Fruit fly (Drosophila melanogaster) whole organism, embryonic: ENCODE measurements around the gene CG13243.

Experiments used
- BEAF-32 ChIP-seq: fragments of 200-800 bp; sonication (Bioruptor generic); optimal IDR thresholded peaks from 3 replicates; lab custom pipeline; 2017; ENCODE audit warnings: missing biosample characterization, missing genetic modification characterization, mild to moderate bottlenecking, moderate library complexity, missing genetic modification reagents
- Bdp1 ChIP-seq: fragments of 200-800 bp; sonication (Bioruptor generic); optimal IDR thresholded peaks from 3 replicates; lab custom pipeline; 2016; ENCODE audit warnings: missing biosample characterization, missing genetic modification characterization
- Bgb ChIP-seq: fragments of 200-800 bp; sonication (Bioruptor generic); IDR thresholded peaks from 2 replicates; pipeline ENCODE4 v1.3.6; 2022; ENCODE audit warnings: missing biosample characterization, missing genetic modification characterization; ENCODE audit not compliant: partially characterized antibody
- Bteb2 ChIP-seq: fragments of 200-800 bp; sonication (Bioruptor generic); optimal IDR thresholded peaks from 2 replicates; lab custom pipeline; 2016; ENCODE audit warnings: missing biosample characterization, missing genetic modification characterization
- CG10209 ChIP-seq: fragments of 200-800 bp; sonication (Bioruptor generic); optimal IDR thresholded peaks from 3 replicates; lab custom pipeline; 2017; ENCODE audit warnings: missing biosample characterization, mild to moderate bottlenecking, missing genetic modification characterization, missing genetic modification reagents
- CG10543 ChIP-seq: fragments of 200-800 bp; sonication (Bioruptor generic); optimal IDR thresholded peaks from 3 replicates; lab custom pipeline; 2017; ENCODE audit warnings: missing biosample characterization, mild to moderate bottlenecking, missing genetic modification characterization, moderate library complexity
- CG13123 ChIP-seq: fragments of 200-800 bp; sonication (Bioruptor generic); optimal IDR thresholded peaks from 2 replicates; lab custom pipeline; 2016; ENCODE audit warnings: missing biosample characterization, missing genetic modification characterization
- CG18599 ChIP-seq: fragments of 200-800 bp; sonication (Bioruptor generic); optimal IDR thresholded peaks from 3 replicates; lab custom pipeline; 2017; ENCODE audit warnings: missing biosample characterization, missing genetic modification characterization, mild to moderate bottlenecking, moderate library complexity, missing genetic modification reagents
- CG2129 ChIP-seq: fragments of 200-800 bp; sonication (Bioruptor generic); IDR thresholded peaks from 2 replicates; pipeline ENCODE4 v1.3.6; 2022; ENCODE audit warnings: missing biosample characterization, missing genetic modification characterization; ENCODE audit not compliant: partially characterized antibody
- CG30431 ChIP-seq: fragments of 200-800 bp; sonication (Bioruptor generic); optimal IDR thresholded peaks from 2 replicates; lab custom pipeline; 2017; ENCODE audit warnings: missing biosample characterization, missing genetic modification characterization
- CG3407 ChIP-seq: fragments of 200-800 bp; sonication (Bioruptor generic); optimal IDR thresholded peaks from 2 replicates; lab custom pipeline; 2018; ENCODE audit warnings: missing biosample characterization, mild to moderate bottlenecking, missing genetic modification characterization
- CG6813 ChIP-seq: fragments of 200-800 bp; sonication (Bioruptor generic); optimal IDR thresholded peaks from 2 replicates; lab custom pipeline; 2017; ENCODE audit warnings: missing biosample characterization, missing genetic modification characterization, mild to moderate bottlenecking, moderate library complexity, missing genetic modification reagents
- CG8924 ChIP-seq: fragments of 200-800 bp; optimal IDR thresholded peaks from 3 replicates; lab custom pipeline; 2019; ENCODE audit warnings: missing biosample characterization, mild to moderate bottlenecking, missing genetic modification characterization, moderate library complexity
- CG9817 ChIP-seq: fragments of 200-800 bp; sonication (Bioruptor generic); optimal IDR thresholded peaks from 2 replicates; lab custom pipeline; 2018; ENCODE audit warnings: missing biosample characterization, mild to moderate bottlenecking, missing genetic modification characterization, moderate library complexity
- CoRest ChIP-seq: fragments of 200-800 bp; sonication (Bioruptor generic); optimal IDR thresholded peaks from 3 replicates; lab custom pipeline; 2018; ENCODE audit warnings: missing biosample characterization, mild to moderate bottlenecking, missing genetic modification characterization, moderate library complexity
- Deaf1 ChIP-seq: fragments of 200-800 bp; optimal IDR thresholded peaks from 3 replicates; lab custom pipeline; 2019; ENCODE audit warnings: missing biosample characterization, mild to moderate bottlenecking, missing genetic modification characterization, moderate library complexity
- Hr39 ChIP-seq: fragments of >200 bp; optimal IDR thresholded peaks from 2 replicates; lab custom pipeline; 2017
- Nf-YC ChIP-seq: fragments of 200-800 bp; optimal IDR thresholded peaks from 3 replicates; lab custom pipeline; 2019; ENCODE audit warnings: missing biosample characterization, mild to moderate bottlenecking, missing genetic modification characterization, moderate library complexity
- NfI ChIP-seq: fragments of 200-800 bp; sonication (Bioruptor generic); optimal IDR thresholded peaks from 3 replicates; lab custom pipeline; 2018; ENCODE audit warnings: missing biosample characterization, mild to moderate bottlenecking, missing genetic modification characterization, moderate library complexity
- bcd ChIP-seq: fragments of 200-800 bp; sonication (Bioruptor generic); optimal IDR thresholded peaks from 2 replicates; lab custom pipeline; 2017; ENCODE audit warnings: missing biosample characterization, mild to moderate bottlenecking, missing genetic modification characterization
- cg ChIP-seq: fragments of 200-800 bp; sonication (Bioruptor generic); optimal IDR thresholded peaks from 3 replicates; lab custom pipeline; 2019; ENCODE audit warnings: missing biosample characterization, mild to moderate bottlenecking, missing genetic modification characterization, moderate library complexity
- crp ChIP-seq, 2 experiments: fragments of 200-800 bp; sonication (Bioruptor generic); optimal IDR thresholded peaks; 2 replicates in 1 of 2; 3 replicates in 1 of 2; lab custom pipeline; 2017; ENCODE audit warnings: missing biosample characterization in 2 of 2, missing genetic modification characterization in 2 of 2, mild to moderate bottlenecking in 1 of 2, moderate library complexity in 1 of 2
- cwo ChIP-seq: fragments of 200-800 bp; sonication (Bioruptor generic); optimal IDR thresholded peaks from 3 replicates; lab custom pipeline; 2017; ENCODE audit warnings: missing biosample characterization, missing genetic modification characterization, mild to moderate bottlenecking, moderate library complexity, missing genetic modification reagents
- dmrt99B ChIP-seq: fragments of 200-800 bp; sonication (Bioruptor generic); optimal IDR thresholded peaks from 2 replicates; lab custom pipeline; 2018; ENCODE audit warnings: missing biosample characterization, mild to moderate bottlenecking, missing genetic modification characterization, moderate library complexity
- jumu ChIP-seq: fragments of 200-800 bp; sonication (Bioruptor generic); optimal IDR thresholded peaks from 3 replicates; lab custom pipeline; 2016; ENCODE audit warnings: missing biosample characterization, missing genetic modification characterization
- knrl ChIP-seq: fragments of 200-800 bp; sonication (Bioruptor generic); IDR thresholded peaks from 3 replicates; pipeline ENCODE4 v1.3.6; 2022; ENCODE audit warnings: missing biosample characterization, missing genetic modification characterization; ENCODE audit not compliant: partially characterized antibody
- lilli ChIP-seq: fragments of 200-800 bp; sonication (Bioruptor generic); optimal IDR thresholded peaks from 3 replicates; lab custom pipeline; 2016; ENCODE audit warnings: missing biosample characterization, missing genetic modification characterization
- lov ChIP-seq, 2 experiments: fragments of 200-800 bp in 1 of 2; fragments of >200 bp in 1 of 2; sonication (Bioruptor generic) in 1 of 2; IDR thresholded peaks in 1 of 2; optimal IDR thresholded peaks in 1 of 2; 2 replicates in 1 of 2; 3 replicates in 1 of 2; pipeline versions ENCODE4 v1.3.6 to Lab custom; 2017 to 2022; ENCODE audit warnings: missing biosample characterization in 1 of 2, missing genetic modification characterization in 1 of 2
- mirr ChIP-seq: fragments of 200-800 bp; sonication (Bioruptor generic); optimal IDR thresholded peaks from 3 replicates; lab custom pipeline; 2018; ENCODE audit warnings: missing biosample characterization, mild to moderate bottlenecking, missing genetic modification characterization
- p53 ChIP-seq: fragments of 200-800 bp; sonication (Bioruptor generic); optimal IDR thresholded peaks from 2 replicates; lab custom pipeline; 2016; ENCODE audit warnings: missing biosample characterization, missing genetic modification characterization
- pho ChIP-seq: fragments of 200-800 bp; sonication (Bioruptor generic); optimal IDR thresholded peaks from 2 replicates; lab custom pipeline; 2016; ENCODE audit warnings: missing biosample characterization, missing genetic modification characterization
- pzg ChIP-seq: fragments of 200-800 bp; sonication (Bioruptor generic); optimal IDR thresholded peaks from 3 replicates; lab custom pipeline; 2018; ENCODE audit warnings: missing biosample characterization, mild to moderate bottlenecking, missing genetic modification characterization, moderate library complexity
- salm ChIP-seq: fragments of 200-800 bp; sonication (Bioruptor generic); optimal IDR thresholded peaks from 2 replicates; lab custom pipeline; 2018; ENCODE audit warnings: missing biosample characterization, mild to moderate bottlenecking, missing genetic modification characterization
- scrt ChIP-seq: fragments of 200-800 bp; sonication (Bioruptor generic); optimal IDR thresholded peaks from 2 replicates; lab custom pipeline; 2018; ENCODE audit warnings: missing biosample characterization, mild to moderate bottlenecking, missing genetic modification characterization, moderate library complexity
- seq ChIP-seq: fragments of 200-800 bp; sonication (Bioruptor generic); IDR thresholded peaks from 2 replicates; pipeline ENCODE4 v1.3.6; 2022; ENCODE audit warnings: missing biosample characterization, missing genetic modification characterization
- so ChIP-seq: fragments of 200-800 bp; sonication (Bioruptor generic); IDR thresholded peaks from 3 replicates; pipeline ENCODE4 v1.3.6; 2022; ENCODE audit warnings: missing biosample characterization, missing genetic modification characterization
- sob ChIP-seq: fragments of 200-800 bp; sonication (Bioruptor generic); IDR thresholded peaks from 2 replicates; pipeline ENCODE4 v1.3.6; 2022; ENCODE audit warnings: missing biosample characterization, missing genetic modification characterization
- sqz ChIP-seq: fragments of 200-800 bp; sonication (Bioruptor generic); optimal IDR thresholded peaks from 3 replicates; lab custom pipeline; 2018; ENCODE audit warnings: missing biosample characterization, mild to moderate bottlenecking, missing genetic modification characterization
- usp ChIP-seq: fragments of >200 bp; optimal IDR thresholded peaks from 2 replicates; lab custom pipeline; 2017; ENCODE audit warnings: missing biosample characterization, missing genetic modification characterization

The CG13243 gene

DNA sequence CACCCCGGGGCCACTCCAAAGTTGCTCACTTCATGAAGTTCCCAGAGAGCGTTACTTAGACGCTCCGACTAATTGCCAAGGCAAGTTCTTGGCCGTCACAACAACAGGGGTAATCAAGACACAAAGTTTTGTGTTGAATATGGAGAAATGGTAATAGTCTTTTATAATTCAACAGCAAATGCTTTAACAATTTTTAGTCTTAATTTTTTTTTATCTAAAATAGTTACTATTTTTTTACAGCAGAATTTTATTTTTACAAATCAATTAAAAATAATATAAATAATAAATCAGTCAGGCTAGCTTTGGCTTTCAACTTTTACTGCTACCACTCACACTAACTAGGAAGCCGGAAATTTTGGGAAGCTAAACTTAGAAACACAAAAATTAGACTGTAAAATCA lies at the start of gene CG13243:
Gene CG13243 (plus strand): TSS at position 301 of the 400 bp plus-strand sequence.
- TF ChIP-seq crp (GFP tag; optimal IDR thresholded peaks at IDR 0.05; lab: Kevin White, UChicago) (no peak), jumu (GFP tag; lab: Kevin White, UChicago) (no peak), Hr39 (lab: Kevin White, UChicago) (no peak), CG9817 (tag; lab: Kevin White, UChicago) (no peak), cwo (no peak), CG10543 (GFP tag; lab: Kevin White, UChicago) (no peak), CoRest (tag; lab: Kevin White, UChicago) (no peak), lilli (no peak), usp (GFP tag; lab: Kevin White, UChicago) (no peak), CG2129 (no peak), CG8924 (tag; lab: Kevin White, UChicago) (no peak), sqz (GFP tag; lab: Kevin White, UChicago) (no peak), Bdp1 (no peak), CG6813 (GFP tag; lab: Kevin White, UChicago) (no peak), Deaf1 (tag; lab: Kevin White, UChicago) (no peak), p53 (GFP tag; lab: Kevin White, UChicago) (no peak), CG3407 (no peak), mirr (GFP tag; lab: Kevin White, UChicago) (no peak), cg (GFP tag; lab: Kevin White, UChicago) (no peak), salm (no peak)

DNA sequence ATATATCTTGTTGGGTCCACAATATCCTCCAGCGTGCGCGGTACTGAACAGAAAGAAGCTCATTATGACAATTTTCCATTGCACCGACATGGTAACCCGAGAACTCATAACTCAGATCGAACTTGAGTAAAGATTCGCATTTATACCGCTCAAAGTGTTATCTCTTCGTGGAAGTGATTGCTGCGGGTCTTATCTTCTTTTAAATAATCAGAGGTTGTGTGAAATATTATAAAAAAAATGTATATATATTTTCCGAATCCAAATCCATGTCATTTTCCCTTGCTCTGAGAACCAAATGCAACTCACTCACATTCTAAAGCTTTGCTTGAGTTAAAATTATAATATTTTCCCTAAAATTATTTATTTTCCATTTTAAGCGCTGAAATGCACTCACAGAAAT lies 40.4 kb upstream of the CG13243 start, which contains the start of gene CG42876:
Gene CG42876 (minus strand): TSS at position 101 of the 400 bp plus-strand sequence.
- TF ChIP-seq jumu (GFP tag; lab: Kevin White, UChicago) (no peak), Nf-YC (tag; lab: Kevin White, UChicago) (no peak), CG18599 (GFP tag; lab: Kevin White, UChicago) (no peak), CG10209 (no peak), bcd (GFP tag; lab: Kevin White, UChicago) (no peak)

DNA sequence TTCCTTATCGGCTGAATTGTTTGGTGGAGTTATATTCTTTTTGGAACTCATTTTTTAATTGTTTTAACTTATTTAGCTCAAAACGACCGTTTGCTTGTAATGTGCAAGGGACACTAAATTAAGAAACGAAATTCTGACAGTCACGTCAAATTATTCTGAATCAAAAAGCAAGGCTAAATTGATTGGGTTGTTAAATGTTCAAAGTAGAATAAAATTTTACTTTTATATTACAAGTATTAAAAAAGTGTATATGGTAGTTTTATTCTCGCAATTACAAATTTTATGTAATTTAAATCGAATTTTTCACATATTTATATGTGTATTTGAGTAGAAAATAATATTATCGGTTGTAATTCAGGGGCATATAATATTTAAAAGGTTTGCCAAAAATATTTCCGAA lies 16.8 kb upstream of the CG13243 start, which contains the start of gene CG18518:
Gene CG18518 (minus strand): TSS at position 101 of the 400 bp plus-strand sequence.
- TF ChIP-seq CG13123 (GFP tag; lab: Kevin White, UChicago) (no peak), pho (GFP tag; lab: Kevin White, UChicago) (no peak), scrt (GFP tag; lab: Kevin White, UChicago) (no peak), Bteb2 (GFP tag; lab: Kevin White, UChicago) (no peak), seq (GFP tag; lab: Robert Waterston, UW) (no peak), knrl (no peak), sob (GFP tag; lab: Robert Waterston, UW) (no peak), BEAF-32 (GFP tag; lab: Kevin White, UChicago) (no peak), CG30431 (no peak), NfI (no peak), so (GFP tag; lab: Robert Waterston, UW) (no peak), lov (optimal IDR thresholded peaks at IDR 0.05; lab: Kevin White, UChicago) (no peak), lov (GFP tag; IDR thresholded peaks at IDR 0.05; lab: Robert Waterston, UW) (no peak), pzg (GFP tag; lab: Kevin White, UChicago) (no peak), Bgb (GFP tag; lab: Robert Waterston, UW) (no peak), CG9817 (tag; lab: Kevin White, UChicago) (no peak), dmrt99B (tag; lab: Kevin White, UChicago) (no peak)
